Worm (Caenorhabditis elegans): Measurements from ENCODE around the gene str-81.
"Not testable (repeated sequence)": the region's sequence is repeated elsewhere in the genome, so short reads cannot be mapped to it uniquely, and the experiment has no call there.

The str-81 gene

DNA sequence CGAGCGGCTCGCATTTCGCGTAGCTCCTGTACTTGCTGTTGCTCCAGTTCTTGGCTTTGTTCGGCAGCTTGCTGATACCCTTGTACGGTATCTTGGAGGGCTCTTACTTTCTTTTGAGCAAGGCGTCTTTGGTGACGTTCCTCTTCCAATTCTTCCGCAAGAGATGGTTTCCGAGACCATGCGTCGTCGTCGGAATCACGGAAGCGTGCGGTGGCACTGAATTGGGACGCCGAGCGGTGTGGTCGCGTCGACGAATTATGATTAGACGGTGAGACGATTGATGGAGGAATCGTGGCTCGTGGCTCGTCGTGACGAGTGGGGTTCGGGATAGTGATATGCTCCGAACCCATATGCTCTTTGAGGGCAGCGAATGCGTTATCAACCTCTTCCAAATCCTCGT lies 25.5 kb upstream of the str-81 start:
- TF ChIP-seq ztf-1 (GFP tag; conservative IDR thresholded peaks at IDR 0.05) (no peak), Y55F3AM.14 (GFP tag; optimal IDR thresholded peaks at IDR 0.05) (no peak), sma-9 (GFP tag; optimal IDR thresholded peaks at IDR 0.05) (no peak), sma-9 (tag; optimal IDR thresholded peaks at IDR 0.05) (no peak), elt-3 (tag; optimal IDR thresholded peaks at IDR 0.05) (no peak), fos-1 (tag; optimal IDR thresholded peaks at IDR 0.05) (no peak), dmd-4 (tag; optimal IDR thresholded peaks at IDR 0.05) (no peak), mab-5 (tag; optimal IDR thresholded peaks at IDR 0.05) (no peak), egl-27 (tag; optimal IDR thresholded peaks at IDR 0.05) (no peak), nhr-23 (tag; optimal IDR thresholded peaks at IDR 0.05) (no peak), ztf-4 (tag; optimal IDR thresholded peaks at IDR 0.05) (no peak)

- not testable (repeated sequence) for TF ChIP-seq zag-1, nhr-77, snpc-4 (tag; optimal IDR thresholded peaks at IDR 0.05)
These were observed 13.3 kb upstream of the str-81 start, which contains the start of gene F21D9.1 for ce11 chrV:19264148-19264547. Gene F21D9.1 (plus strand): TSS chrV:19264448.

- TF ChIP-seq ama-1 (optimal IDR thresholded peaks at IDR 0.05) (no peak), mbf-1 (tag; optimal IDR thresholded peaks at IDR 0.05) (no peak), sem-4 (tag; optimal IDR thresholded peaks at IDR 0.05) (no peak), nhr-21 (tag; optimal IDR thresholded peaks at IDR 0.05) (no peak), fos-1 (tag; optimal IDR thresholded peaks at IDR 0.05) (no peak), aly-2 (tag; optimal IDR thresholded peaks at IDR 0.05) (no peak), nhr-23 (tag; optimal IDR thresholded peaks at IDR 0.05) (no peak), zag-1 (tag; optimal IDR thresholded peaks at IDR 0.05) (no peak), nhr-11 (tag; optimal IDR thresholded peaks at IDR 0.05) (no peak), nhr-237 (tag; optimal IDR thresholded peaks at IDR 0.05) (no peak), nhr-6 (tag; optimal IDR thresholded peaks at IDR 0.05) (no peak), nhr-129 (tag; optimal IDR thresholded peaks at IDR 0.05) (no peak), sma-3 (GFP tag; optimal IDR thresholded peaks at IDR 0.05) (no peak), R02D3.7 (tag; optimal IDR thresholded peaks at IDR 0.05) (no peak), skn-1 (tag; optimal IDR thresholded peaks at IDR 0.05) (no peak)
These were observed 11.5 kb upstream of the str-81 start, which contains the start of gene F21D9.2 for ce11 chrV:19262349-19262748. Gene F21D9.2 (minus strand): TSS chrV:19262449.

- TF ChIP-seq skn-1 (tag; optimal IDR thresholded peaks at IDR 0.05) (no peak), nhr-77 (tag; optimal IDR thresholded peaks at IDR 0.05) (no peak), lin-13 (GFP tag; optimal IDR thresholded peaks at IDR 0.05) (no peak), ama-1 (optimal IDR thresholded peaks at IDR 0.05) (no peak), nhr-6 (tag; optimal IDR thresholded peaks at IDR 0.05) (no peak), gmeb-1 (tag; optimal IDR thresholded peaks at IDR 0.05) (no peak), lin-39 (tag; optimal IDR thresholded peaks at IDR 0.05) (no peak), aly-2 (tag; optimal IDR thresholded peaks at IDR 0.05) (no peak), nhr-10 (tag; optimal IDR thresholded peaks at IDR 0.05) (no peak), Y55F3AM.14 (GFP tag; optimal IDR thresholded peaks at IDR 0.05) (no peak), nhr-237 (tag; optimal IDR thresholded peaks at IDR 0.05) (no peak), sma-3 (GFP tag; optimal IDR thresholded peaks at IDR 0.05) (no peak), snpc-4 (tag; optimal IDR thresholded peaks at IDR 0.05) (no peak), fos-1 (tag; optimal IDR thresholded peaks at IDR 0.05) (no peak), F13H6.1 (tag; optimal IDR thresholded peaks at IDR 0.05) (no peak), ztf-11 (tag; optimal IDR thresholded peaks at IDR 0.05) (no peak)
These were observed 9.8 kb upstream of the str-81 start for ce11 chrV:19260686-19261085.

ce11 chrV:19259403-19259802 lies 8.5 kb upstream of the str-81 start:
- TF ChIP-seq R02D3.7 (tag; optimal IDR thresholded peaks at IDR 0.05), result no peak
- TF ChIP-seq nhr-21 (tag; optimal IDR thresholded peaks at IDR 0.05), result no peak
- TF ChIP-seq nhr-23 (tag; optimal IDR thresholded peaks at IDR 0.05), result no peak
- TF ChIP-seq snpc-4 (tag; optimal IDR thresholded peaks at IDR 0.05), result no peak
- TF ChIP-seq peb-1 (tag; optimal IDR thresholded peaks at IDR 0.05), result no peak
- TF ChIP-seq lin-11 (tag; optimal IDR thresholded peaks at IDR 0.05), result no peak
- TF ChIP-seq fos-1 (tag; optimal IDR thresholded peaks at IDR 0.05), result no peak
- no peak for TF ChIP-seq nhr-6 (tag; optimal IDR thresholded peaks at IDR 0.05)
- TF ChIP-seq nhr-25 (tag; optimal IDR thresholded peaks at IDR 0.05), result no peak
